Fruit fly (Drosophila melanogaster) whole organism: ENCODE data around the gene CG6497.

Source experiments
- EcR ChIP-seq, 2 experiments: fragments of >200 bp; optimal IDR thresholded peaks; 2 replicates each; lab custom pipeline; 2017; ENCODE audit warnings: missing biosample characterization in 2 of 2, missing genetic modification characterization in 2 of 2, missing genetic modification reagents in 2 of 2
- pan ChIP-seq: fragments of >200 bp; optimal IDR thresholded peaks from 2 replicates; lab custom pipeline; 2017

dm6 chr3L:17264116-17264515 lies 10.4 kb upstream of the CG6497 start, which contains the start of gene CG13723:
- TF ChIP-seq pan (lab: Kevin White, UChicago): no peak
- no peak for TF ChIP-seq EcR (GFP tag; optimal IDR thresholded peaks at IDR 0.05; lab: Kevin White, UChicago)
